Worm (Caenorhabditis elegans) whole organism, L1 larva: ENCODE results near the gene F21D12.3.
A peak's percentile ranks its signal among the peaks of the same experiment; 100 is the strongest.

Experiments used
- efl-1 ChIP-seq, 4 experiments: fragments of 150-350 bp; optimal IDR thresholded peaks in 3 of 4; peaks in 1 of 4; 1 replicate in 1 of 4; 2 replicates in 3 of 4; lab custom pipeline; 2014; ENCODE audit warnings: missing biosample characterization in 2 of 4, missing genetic modification characterization in 2 of 4, missing genetic modification reagents in 2 of 4
- nhr-20 ChIP-seq: sonication (generic microtip); optimal IDR thresholded peaks from 2 replicates; lab custom pipeline; 2016; ENCODE audit warnings: mild to moderate bottlenecking, missing genetic modification characterization, missing compliant biosample characterization
- snu-23 ChIP-seq: sonication (generic microtip); optimal IDR thresholded peaks from 2 replicates; lab custom pipeline; 2016; ENCODE audit warnings: missing genetic modification characterization, missing compliant biosample characterization
- zag-1 ChIP-seq: fragments of 150-350 bp; optimal IDR thresholded peaks from 2 replicates; lab custom pipeline; 2014; ENCODE audit warnings: missing biosample characterization, missing genetic modification characterization

Gene F21D12.3

DNA sequence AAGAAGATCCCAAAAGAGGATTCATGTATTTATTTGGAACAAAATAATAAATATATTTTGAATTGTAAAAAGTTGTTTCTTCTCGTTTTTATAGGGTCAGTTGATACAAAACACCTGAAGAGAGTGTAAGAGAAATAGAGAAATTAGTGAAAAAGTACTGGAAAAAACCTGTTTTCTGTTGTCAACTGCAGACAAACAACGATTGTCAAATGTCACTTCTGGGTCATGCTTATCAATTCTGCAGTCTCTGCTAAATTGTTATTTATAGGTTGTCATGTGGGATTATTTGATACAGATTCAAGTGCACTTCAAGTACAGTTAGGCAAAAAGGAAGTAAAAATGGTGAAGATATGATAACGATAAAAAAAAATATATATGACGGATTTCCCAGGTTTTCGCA lies 51.3 kb downstream of the F21D12.3 start (continued):
- TF ChIP-seq efl-1 (optimal IDR thresholded peaks at IDR 0.05; lab: Kevin White, UChicago) (no peak), efl-1 (GFP tag; optimal IDR thresholded peaks at IDR 0.05 in 1 of 2; lab: Kevin White, UChicago) (peak in 1 of 2 experiments; percentile 73), zag-1 (tag; lab: Kevin White, UChicago) (no peak), nhr-20 (tag; lab: Kevin White, UChicago) (peak; percentile 55), snu-23 (GFP tag; lab: Kevin White, UChicago) (peak; percentile 22)
